Fruit fly (Drosophila melanogaster) whole organism, prepupa: Measurements from ENCODE around the gene HipHop.

ENCODE experiments used
- Blimp-1 ChIP-seq: fragments of 200-800 bp; sonication (Bioruptor generic); optimal IDR thresholded peaks from 3 replicates; lab custom pipeline; 2017; ENCODE audit warnings: missing biosample characterization, missing genetic modification characterization, mild to moderate bottlenecking, moderate library complexity, missing genetic modification reagents
- CG10631 ChIP-seq: fragments of 200-800 bp; sonication (Bioruptor generic); optimal IDR thresholded peaks from 2 replicates; lab custom pipeline; 2016; ENCODE audit warnings: missing biosample characterization, missing genetic modification characterization
- CG10669 ChIP-seq: fragments of 200-800 bp; sonication (Bioruptor generic); optimal IDR thresholded peaks from 3 replicates; lab custom pipeline; 2018; ENCODE audit warnings: missing biosample characterization, mild to moderate bottlenecking, missing genetic modification characterization, moderate library complexity
- CG11762 ChIP-seq: fragments of 200-800 bp; sonication (Bioruptor generic); optimal IDR thresholded peaks from 3 replicates; lab custom pipeline; 2016; ENCODE audit warnings: missing biosample characterization, missing genetic modification characterization; ENCODE audit not compliant: insufficient read depth
- CG11902 ChIP-seq: fragments of 200-800 bp; sonication (Bioruptor generic); optimal IDR thresholded peaks from 3 replicates; lab custom pipeline; 2016; ENCODE audit warnings: missing biosample characterization, missing genetic modification characterization
- CG1621 ChIP-seq: fragments of 200-800 bp; sonication (Bioruptor generic); optimal IDR thresholded peaks from 3 replicates; lab custom pipeline; 2018; ENCODE audit warnings: missing biosample characterization, mild to moderate bottlenecking, missing genetic modification characterization
- CG16779 ChIP-seq: fragments of 200-800 bp; sonication (Bioruptor generic); optimal IDR thresholded peaks from 3 replicates; lab custom pipeline; 2017; ENCODE audit warnings: missing biosample characterization, mild to moderate bottlenecking, missing genetic modification characterization
- CG3032 ChIP-seq: fragments of 200-800 bp; optimal IDR thresholded peaks from 2 replicates; lab custom pipeline; 2019; ENCODE audit warnings: missing biosample characterization, mild to moderate bottlenecking, missing genetic modification characterization, moderate library complexity
- CG31627 ChIP-seq: fragments of 200-800 bp; sonication (Bioruptor generic); optimal IDR thresholded peaks from 3 replicates; lab custom pipeline; 2016; ENCODE audit warnings: missing biosample characterization, missing genetic modification characterization
- CG34406 ChIP-seq: fragments of 200-800 bp; sonication (Bioruptor generic); optimal IDR thresholded peaks from 3 replicates; lab custom pipeline; 2016; ENCODE audit warnings: missing biosample characterization, missing genetic modification characterization
- CG3919 ChIP-seq: fragments of 200-800 bp; sonication (Bioruptor generic); optimal IDR thresholded peaks from 3 replicates; lab custom pipeline; 2016; ENCODE audit warnings: missing biosample characterization, missing genetic modification characterization
- CG4318 ChIP-seq: fragments of 200-800 bp; sonication (Bioruptor generic); optimal IDR thresholded peaks from 3 replicates; lab custom pipeline; 2017; ENCODE audit warnings: missing biosample characterization, mild to moderate bottlenecking, missing genetic modification characterization
- CG6163 ChIP-seq: fragments of 200-800 bp; sonication (Bioruptor generic); IDR thresholded peaks from 3 replicates; pipeline ENCODE4 v1.3.6; 2022; ENCODE audit warnings: missing biosample characterization, missing genetic modification characterization
- CG6276 ChIP-seq: fragments of 200-800 bp; sonication (Bioruptor generic); optimal IDR thresholded peaks from 2 replicates; lab custom pipeline; 2017; ENCODE audit warnings: missing biosample characterization, mild to moderate bottlenecking, missing genetic modification characterization
- CG6792 ChIP-seq: fragments of 200-800 bp; sonication (Bioruptor generic); optimal IDR thresholded peaks from 3 replicates; lab custom pipeline; 2016; ENCODE audit warnings: missing biosample characterization, missing genetic modification characterization
- CG6808 ChIP-seq: fragments of 200-800 bp; sonication (Bioruptor generic); optimal IDR thresholded peaks from 3 replicates; lab custom pipeline; 2017; ENCODE audit warnings: missing biosample characterization, missing genetic modification characterization, mild to moderate bottlenecking, moderate library complexity, missing genetic modification reagents
- CG6854 ChIP-seq: fragments of 200-800 bp; sonication (Bioruptor generic); optimal IDR thresholded peaks from 2 replicates; lab custom pipeline; 2017; ENCODE audit warnings: missing biosample characterization, mild to moderate bottlenecking, missing genetic modification characterization
- CG7368 ChIP-seq: fragments of 200-800 bp; sonication (Bioruptor generic); optimal IDR thresholded peaks from 3 replicates; lab custom pipeline; 2016; ENCODE audit warnings: missing biosample characterization, missing genetic modification characterization
- CG8119 ChIP-seq: fragments of 200-800 bp; sonication (Bioruptor generic); IDR thresholded peaks from 3 replicates; pipeline ENCODE4 v1.3.6; 2022; ENCODE audit warnings: missing biosample characterization, missing genetic modification characterization
- CG8319 ChIP-seq: fragments of 200-800 bp; sonication (Bioruptor generic); optimal IDR thresholded peaks from 3 replicates; lab custom pipeline; 2016; ENCODE audit warnings: missing biosample characterization, missing genetic modification characterization
- CG8632 ChIP-seq: fragments of 200-800 bp; sonication (Bioruptor generic); optimal IDR thresholded peaks from 3 replicates; lab custom pipeline; 2016; ENCODE audit warnings: missing biosample characterization, missing genetic modification characterization
- CG9139 ChIP-seq: fragments of 200-800 bp; sonication (Bioruptor generic); optimal IDR thresholded peaks from 3 replicates; lab custom pipeline; 2017; ENCODE audit warnings: missing biosample characterization, mild to moderate bottlenecking, missing genetic modification characterization
- Eip78C ChIP-seq: fragments of 200-800 bp; sonication (Bioruptor generic); peaks from one replicate; lab custom pipeline; 2016; ENCODE audit warnings: missing biosample characterization, missing genetic modification characterization
- Eip93F ChIP-seq: fragments of 200-800 bp; sonication (Bioruptor generic); optimal IDR thresholded peaks from 2 replicates; lab custom pipeline; 2016; ENCODE audit warnings: missing biosample characterization, mild to moderate bottlenecking, missing genetic modification characterization
- Ets21C ChIP-seq: fragments of 200-800 bp; sonication (Bioruptor generic); optimal IDR thresholded peaks from 3 replicates; lab custom pipeline; 2016; ENCODE audit warnings: missing biosample characterization, missing genetic modification characterization
- Ets96B ChIP-seq: fragments of 200-800 bp; optimal IDR thresholded peaks from 2 replicates; lab custom pipeline; 2019; ENCODE audit warnings: missing biosample characterization, mild to moderate bottlenecking, missing genetic modification characterization, moderate library complexity
- Gug ChIP-seq: fragments of 200-800 bp; sonication (Bioruptor generic); IDR thresholded peaks from 2 replicates; pipeline ENCODE4 v1.3.6; 2022; ENCODE audit warnings: missing biosample characterization, missing genetic modification characterization
- Hr38 ChIP-seq: sonication (Bioruptor generic); optimal IDR thresholded peaks from 2 replicates; lab custom pipeline; 2016; ENCODE audit warnings: missing biosample characterization, missing genetic modification characterization
- Hr4 ChIP-seq: fragments of 200-800 bp; sonication (Bioruptor generic); optimal IDR thresholded peaks from 3 replicates; lab custom pipeline; 2016; ENCODE audit warnings: missing biosample characterization, missing genetic modification characterization
- Lpt ChIP-seq: fragments of 200-800 bp; sonication (Bioruptor generic); optimal IDR thresholded peaks from 3 replicates; lab custom pipeline; 2016; ENCODE audit warnings: missing biosample characterization, missing genetic modification characterization
- OdsH ChIP-seq: fragments of 200-800 bp; sonication (Bioruptor generic); optimal IDR thresholded peaks from 3 replicates; lab custom pipeline; 2016; ENCODE audit warnings: missing biosample characterization, missing genetic modification characterization
- Smox ChIP-seq: fragments of 200-800 bp; sonication (Bioruptor generic); optimal IDR thresholded peaks from 3 replicates; lab custom pipeline; 2016; ENCODE audit warnings: missing biosample characterization, missing genetic modification characterization
- Sox102F ChIP-seq: fragments of 200-800 bp; sonication (Bioruptor generic); optimal IDR thresholded peaks from 2 replicates; lab custom pipeline; 2016; ENCODE audit warnings: missing biosample characterization, mild to moderate bottlenecking, missing genetic modification characterization
- Sox14 ChIP-seq: fragments of 200-800 bp; sonication (Bioruptor generic); optimal IDR thresholded peaks from 3 replicates; lab custom pipeline; 2016; ENCODE audit warnings: missing biosample characterization, missing genetic modification characterization
- Sox15 ChIP-seq: fragments of 200-800 bp; sonication (Bioruptor generic); optimal IDR thresholded peaks from 3 replicates; lab custom pipeline; 2016; ENCODE audit warnings: missing biosample characterization, missing genetic modification characterization
- achi ChIP-seq: fragments of 200-800 bp; sonication (Bioruptor generic); optimal IDR thresholded peaks from 3 replicates; lab custom pipeline; 2016; ENCODE audit warnings: missing biosample characterization, missing genetic modification characterization
- cyc ChIP-seq: fragments of 200-800 bp; sonication (Bioruptor generic); optimal IDR thresholded peaks from 3 replicates; lab custom pipeline; 2016; ENCODE audit warnings: missing biosample characterization, missing genetic modification characterization
- dac ChIP-seq: fragments of 200-800 bp; sonication (Bioruptor generic); optimal IDR thresholded peaks from 2 replicates; lab custom pipeline; 2017; ENCODE audit warnings: missing biosample characterization, mild to moderate bottlenecking, missing genetic modification characterization
- dsx ChIP-seq: fragments of 200-800 bp; optimal IDR thresholded peaks from 3 replicates; lab custom pipeline; 2019; ENCODE audit warnings: missing biosample characterization, mild to moderate bottlenecking, missing genetic modification characterization, moderate library complexity; ENCODE audit not compliant: poor library complexity, severe bottlenecking
- eg ChIP-seq: fragments of 200-800 bp; sonication (Bioruptor generic); IDR thresholded peaks from 3 replicates; pipeline ENCODE4 v1.3.6; 2022; ENCODE audit warnings: missing biosample characterization, missing genetic modification characterization
- esn ChIP-seq: fragments of 200-800 bp; sonication (Bioruptor generic); optimal IDR thresholded peaks from 2 replicates; lab custom pipeline; 2016; ENCODE audit warnings: missing biosample characterization, mild to moderate bottlenecking, missing genetic modification characterization, moderate library complexity
- fd59A ChIP-seq: fragments of 200-800 bp; sonication (Bioruptor generic); optimal IDR thresholded peaks from 2 replicates; lab custom pipeline; 2017; ENCODE audit warnings: missing biosample characterization, mild to moderate bottlenecking, missing genetic modification characterization, missing genetic modification reagents
- fd85E ChIP-seq: fragments of 200-800 bp; sonication (Bioruptor generic); optimal IDR thresholded peaks from 3 replicates; lab custom pipeline; 2016; ENCODE audit warnings: missing biosample characterization, missing genetic modification characterization
- fkh ChIP-seq: fragments of 200-800 bp; sonication (Bioruptor generic); optimal IDR thresholded peaks from 3 replicates; lab custom pipeline; 2017; ENCODE audit warnings: missing biosample characterization, mild to moderate bottlenecking, missing genetic modification characterization, moderate library complexity
- lz ChIP-seq: fragments of 200-800 bp; sonication (Bioruptor generic); optimal IDR thresholded peaks from 3 replicates; lab custom pipeline; 2016; ENCODE audit warnings: missing biosample characterization, missing genetic modification characterization
- net ChIP-seq: fragments of 200-800 bp; sonication (Bioruptor generic); optimal IDR thresholded peaks from 3 replicates; lab custom pipeline; 2016; ENCODE audit warnings: missing biosample characterization, missing genetic modification characterization
- pdm3 ChIP-seq: fragments of 200-800 bp; sonication (Bioruptor generic); optimal IDR thresholded peaks from 3 replicates; lab custom pipeline; 2016; ENCODE audit warnings: missing biosample characterization, missing genetic modification characterization
- salr ChIP-seq, 2 experiments: fragments of 200-800 bp; sonication (Bioruptor generic); optimal IDR thresholded peaks; 3 replicates each; lab custom pipeline; 2016 to 2018; ENCODE audit warnings: missing biosample characterization in 2 of 2, missing genetic modification characterization in 2 of 2, mild to moderate bottlenecking in 1 of 2
- spab ChIP-seq: fragments of 200-800 bp; sonication (Bioruptor generic); optimal IDR thresholded peaks from 2 replicates; lab custom pipeline; 2017; ENCODE audit warnings: missing biosample characterization, mild to moderate bottlenecking, missing genetic modification characterization, missing genetic modification reagents
- ss ChIP-seq, 2 experiments: fragments of 200-800 bp; sonication (Bioruptor generic); optimal IDR thresholded peaks; 2 replicates in 1 of 2; 3 replicates in 1 of 2; lab custom pipeline; 2017 to 2018; ENCODE audit warnings: mild to moderate bottlenecking in 2 of 2, missing biosample characterization in 2 of 2, missing genetic modification characterization in 2 of 2, moderate library complexity in 1 of 2
- svp ChIP-seq: fragments of 200-800 bp; sonication (Bioruptor generic); peaks from one replicate; lab custom pipeline; 2016; ENCODE audit warnings: missing biosample characterization, missing genetic modification characterization
- topi ChIP-seq: fragments of 200-800 bp; sonication (Bioruptor generic); optimal IDR thresholded peaks from 3 replicates; lab custom pipeline; 2016; ENCODE audit warnings: missing biosample characterization, missing genetic modification characterization
- vri ChIP-seq: fragments of 200-800 bp; sonication (Bioruptor generic); optimal IDR thresholded peaks from 3 replicates; lab custom pipeline; 2016; ENCODE audit warnings: missing biosample characterization, mild to moderate bottlenecking, missing genetic modification characterization

Gene HipHop

dm6 chr3L:18848436-18848835 lies 27.5 kb downstream of the HipHop start:
- TF ChIP-seq cyc (GFP tag; lab: Kevin White, UChicago) (peak; percentile 59), CG6163 (GFP tag; lab: Robert Waterston, UW) (no peak), CG4318 (no peak), fkh (no peak), CG10631 (GFP tag; lab: Kevin White, UChicago) (no peak), CG11762 (GFP tag; lab: Kevin White, UChicago) (no peak), dac (GFP tag; lab: Kevin White, UChicago) (no peak), svp (GFP tag; lab: Kevin White, UChicago) (no peak), CG8119 (GFP tag; lab: Robert Waterston, UW) (no peak), CG3032 (tag; lab: Kevin White, UChicago) (peak; percentile 39), pdm3 (peak; percentile 66), CG8319 (GFP tag; lab: Kevin White, UChicago) (peak; percentile 0), Hr38 (GFP tag; lab: Kevin White, UChicago) (no peak), spab (GFP tag; lab: Kevin White, UChicago) (no peak), CG7368 (GFP tag; lab: Kevin White, UChicago) (peak; percentile 13), fd85E (GFP tag; lab: Kevin White, UChicago) (no peak), Eip78C (GFP tag; lab: Kevin White, UChicago) (no peak), CG16779 (tag; lab: Kevin White, UChicago) (no peak), CG10669 (no peak), eg (no peak), CG6792 (peak; percentile 17), Sox14 (GFP tag; lab: Kevin White, UChicago) (no peak), Eip93F (peak; percentile 1), OdsH (GFP tag; lab: Kevin White, UChicago) (peak; percentile 43), salr (GFP tag; optimal IDR thresholded peaks at IDR 0.05; lab: Kevin White, UChicago) (no peak), topi (GFP tag; lab: Kevin White, UChicago) (no peak), dsx (GFP tag; lab: Kevin White, UChicago) (no peak), Blimp-1 (GFP tag; lab: Kevin White, UChicago) (no peak), Smox (GFP tag; lab: Kevin White, UChicago) (peak; percentile 37), CG31627 (GFP tag; lab: Kevin White, UChicago) (peak; percentile 63), vri (GFP tag; lab: Kevin White, UChicago) (peak; percentile 10), CG6808 (GFP tag; lab: Kevin White, UChicago) (no peak), CG6854 (GFP tag; lab: Kevin White, UChicago) (no peak), Sox102F (GFP tag; lab: Kevin White, UChicago) (no peak), Lpt (GFP tag; lab: Kevin White, UChicago) (no peak), CG34406 (GFP tag; lab: Kevin White, UChicago) (no peak), CG8632 (GFP tag; lab: Kevin White, UChicago) (no peak), CG11902 (GFP tag; lab: Kevin White, UChicago) (no peak), Sox15 (GFP tag; lab: Kevin White, UChicago) (no peak), esn (GFP tag; lab: Kevin White, UChicago) (peak; percentile 66), fd59A (GFP tag; lab: Kevin White, UChicago) (no peak), CG9139 (GFP tag; lab: Kevin White, UChicago) (no peak), ss (GFP tag; optimal IDR thresholded peaks at IDR 0.05; lab: Kevin White, UChicago) (no peak), Ets96B (tag; lab: Kevin White, UChicago) (no peak), CG3919 (GFP tag; lab: Kevin White, UChicago) (no peak), Ets21C (no peak), lz (GFP tag; lab: Kevin White, UChicago) (peak; percentile 56), Hr4 (GFP tag; lab: Kevin White, UChicago) (peak; percentile 35), Gug (GFP tag; lab: Robert Waterston, UW) (no peak), CG6276 (GFP tag; lab: Kevin White, UChicago) (no peak), net (no peak), CG1621 (tag; lab: Kevin White, UChicago) (no peak), achi (peak; percentile 16)
